Worm (Caenorhabditis elegans) whole organism, midembryonic: Measurements from ENCODE around the gene C54E10.10.

Experiments
- T22C8.4 ChIP-seq: fragments of 200-800 bp; sonication (Bioruptor generic); IDR thresholded peaks from 2 replicates; pipeline ENCODE4 v1.3.6; 2022; ENCODE audit warnings: missing genetic modification characterization, missing compliant biosample characterization
- cog-1 ChIP-seq: sonication (generic microtip); optimal IDR thresholded peaks from 2 replicates; lab custom pipeline; 2016; ENCODE audit warnings: missing genetic modification characterization, missing compliant biosample characterization
- flt-1 ChIP-seq: fragments of 200-800 bp; sonication (Bioruptor generic); IDR thresholded peaks from 2 replicates; pipeline ENCODE4 v1.3.6; 2022; ENCODE audit warnings: missing genetic modification characterization, missing compliant biosample characterization
- klf-2 ChIP-seq: fragments of 200-800 bp; sonication (Bioruptor generic); conservative IDR thresholded peaks from 2 replicates; pipeline ENCODE4 v1.3.6; 2022; ENCODE audit warnings: missing genetic modification reagents, missing genetic modification characterization, missing compliant biosample characterization
- med-1 ChIP-seq: sonication (generic microtip); optimal IDR thresholded peaks from 2 replicates; lab custom pipeline; 2017; ENCODE audit warnings: missing genetic modification characterization, mild to moderate bottlenecking, missing compliant biosample characterization, antibody characterized with exemption, missing genetic modification reagents; ENCODE audit not compliant: insufficient read depth
- ref-1 ChIP-seq: fragments of 200-800 bp; sonication (Bioruptor generic); conservative IDR thresholded peaks from 2 replicates; pipeline ENCODE4 v1.3.6; 2022; ENCODE audit warnings: missing genetic modification reagents, missing genetic modification characterization, missing compliant biosample characterization
- tab-1 ChIP-seq: fragments of 200-800 bp; sonication (Bioruptor generic); IDR thresholded peaks from 2 replicates; pipeline ENCODE4 v1.3.6; 2022; ENCODE audit warnings: missing genetic modification characterization, missing compliant biosample characterization
- ztf-23 ChIP-seq: fragments of 200-800 bp; sonication (Bioruptor generic); IDR thresholded peaks from 2 replicates; pipeline ENCODE4 v1.3.6; 2022; ENCODE audit warnings: missing genetic modification reagents, missing genetic modification characterization, missing compliant biosample characterization
- ztf-29 ChIP-seq: fragments of 200-800 bp; sonication (Bioruptor generic); IDR thresholded peaks from 2 replicates; pipeline ENCODE4 v1.3.6; 2022; ENCODE audit warnings: missing genetic modification reagents, missing genetic modification characterization, missing compliant biosample characterization

Gene C54E10.10

ce11 chrV:18783474-18783873 is 19.7 kb downstream of the C54E10.10 start, which contains the start of gene Y17D7B.10:
Y17D7B.10 (plus strand) TSS chrV:18783716.
- TF ChIP-seq tab-1 (GFP tag; lab: Robert Waterston, UW), result no peak
- no peak for TF ChIP-seq ref-1
- TF ChIP-seq klf-2, result no peak
- no peak for TF ChIP-seq ztf-23 (GFP tag; lab: Robert Waterston, UW)
- TF ChIP-seq med-1 (GFP tag; lab: Kevin White, UChicago), result no peak

ce11 chrV:18782747-18783146 is 20.4 kb downstream of the C54E10.10 start:
- no peak for TF ChIP-seq tab-1 (GFP tag; lab: Robert Waterston, UW)
- TF ChIP-seq T22C8.4 (GFP tag; lab: Robert Waterston, UW), result no peak
- no peak for TF ChIP-seq ztf-29 (GFP tag; lab: Robert Waterston, UW)
- no peak for TF ChIP-seq cog-1 (tag; lab: Kevin White, UChicago)
- TF ChIP-seq med-1 (GFP tag; lab: Kevin White, UChicago), result no peak
- TF ChIP-seq ref-1, result no peak
- TF ChIP-seq flt-1 (GFP tag; lab: Robert Waterston, UW), result no peak
- no peak for TF ChIP-seq ztf-23 (GFP tag; lab: Robert Waterston, UW)
- no peak for TF ChIP-seq klf-2

ce11 chrV:18780605-18781004 is 22.6 kb downstream of the C54E10.10 start:
- no peak for TF ChIP-seq ztf-29 (GFP tag; lab: Robert Waterston, UW)
- no peak for TF ChIP-seq ztf-23 (GFP tag; lab: Robert Waterston, UW)

- TF ChIP-seq med-1 (GFP tag; lab: Kevin White, UChicago), result no peak
- TF ChIP-seq ztf-29 (GFP tag; lab: Robert Waterston, UW), result no peak
- no peak for TF ChIP-seq flt-1 (GFP tag; lab: Robert Waterston, UW)
- TF ChIP-seq tab-1 (GFP tag; lab: Robert Waterston, UW), result no peak
- no peak for TF ChIP-seq ztf-23 (GFP tag; lab: Robert Waterston, UW)
- TF ChIP-seq klf-2, result no peak
- TF ChIP-seq T22C8.4 (GFP tag; lab: Robert Waterston, UW), result no peak
- TF ChIP-seq ref-1, result no peak
- TF ChIP-seq cog-1 (tag; lab: Kevin White, UChicago), result no peak
Observed at ce11 chrV:18776245-18776737, 26.9 kb downstream of the C54E10.10 start, which contains the start of gene Y17D7B.4. Y17D7B.4 (minus strand) TSS chrV:18776687.

ce11 chrV:18772761-18773160 is 30.4 kb downstream of the C54E10.10 start, which contains the start of gene clec-257:
clec-257 (plus strand) TSS chrV:18773061.
- TF ChIP-seq ref-1, result no peak
- no peak for TF ChIP-seq T22C8.4 (GFP tag; lab: Robert Waterston, UW)
- TF ChIP-seq ztf-23 (GFP tag; lab: Robert Waterston, UW), result no peak
- TF ChIP-seq ztf-29 (GFP tag; lab: Robert Waterston, UW), result no peak
- TF ChIP-seq tab-1 (GFP tag; lab: Robert Waterston, UW), result no peak
- no peak for TF ChIP-seq med-1 (GFP tag; lab: Kevin White, UChicago)
- no peak for TF ChIP-seq klf-2
- TF ChIP-seq flt-1 (GFP tag; lab: Robert Waterston, UW), result no peak
- no peak for TF ChIP-seq cog-1 (tag; lab: Kevin White, UChicago)

- TF ChIP-seq T22C8.4 (GFP tag; lab: Robert Waterston, UW) (no peak), ztf-23 (GFP tag; lab: Robert Waterston, UW) (no peak), med-1 (GFP tag; lab: Kevin White, UChicago) (no peak), flt-1 (GFP tag; lab: Robert Waterston, UW) (no peak), klf-2 (no peak), tab-1 (GFP tag; lab: Robert Waterston, UW) (no peak), cog-1 (tag; lab: Kevin White, UChicago) (no peak), ref-1 (no peak), ztf-29 (GFP tag; lab: Robert Waterston, UW) (no peak)
Observed at ce11 chrV:18771804-18772386, 31.3 kb downstream of the C54E10.10 start.

ce11 chrV:18771390-18771789 is 31.8 kb downstream of the C54E10.10 start, which contains the start of gene clec-256:
clec-256 (plus strand) TSS chrV:18771690.
- TF ChIP-seq flt-1 (GFP tag; lab: Robert Waterston, UW) (no peak), med-1 (GFP tag; lab: Kevin White, UChicago) (no peak), klf-2 (no peak), ref-1 (no peak), ztf-29 (GFP tag; lab: Robert Waterston, UW) (no peak), ztf-23 (GFP tag; lab: Robert Waterston, UW) (no peak), cog-1 (tag; lab: Kevin White, UChicago) (no peak), tab-1 (GFP tag; lab: Robert Waterston, UW) (no peak), T22C8.4 (GFP tag; lab: Robert Waterston, UW) (no peak)

ce11 chrV:18770623-18771022 is 32.5 kb downstream of the C54E10.10 start, which contains the start of gene clec-255:
clec-255 (minus strand) TSS chrV:18770723.
- TF ChIP-seq ztf-29 (GFP tag; lab: Robert Waterston, UW) (no peak), cog-1 (tag; lab: Kevin White, UChicago) (no peak), flt-1 (GFP tag; lab: Robert Waterston, UW) (no peak), T22C8.4 (GFP tag; lab: Robert Waterston, UW) (no peak), tab-1 (GFP tag; lab: Robert Waterston, UW) (no peak), ztf-23 (GFP tag; lab: Robert Waterston, UW) (no peak), med-1 (GFP tag; lab: Kevin White, UChicago) (no peak), ref-1 (no peak), klf-2 (no peak)

ce11 chrV:18769902-18770301 is 33.3 kb downstream of the C54E10.10 start:
- no peak for TF ChIP-seq ztf-29 (GFP tag; lab: Robert Waterston, UW)
- TF ChIP-seq tab-1 (GFP tag; lab: Robert Waterston, UW), result no peak
- TF ChIP-seq klf-2, result no peak
- no peak for TF ChIP-seq flt-1 (GFP tag; lab: Robert Waterston, UW)
- no peak for TF ChIP-seq T22C8.4 (GFP tag; lab: Robert Waterston, UW)
- TF ChIP-seq ref-1, result no peak
